Worm (Caenorhabditis elegans) whole organism, mixed stage, embryonic: ENCODE data around the gene R05D3.9.

Source experiments
- M03D4.4 ChIP-seq: sonication (generic microtip); optimal IDR thresholded peaks from 2 replicates; lab custom pipeline; 2017; ENCODE audit warnings: mild to moderate bottlenecking, missing genetic modification characterization, missing compliant biosample characterization
- bed-3 ChIP-seq: fragments of 200-800 bp; sonication (Bioruptor generic); optimal IDR thresholded peaks from 3 replicates; lab custom pipeline; 2018; ENCODE audit warnings: mild to moderate bottlenecking, missing genetic modification characterization, moderate library complexity, missing compliant biosample characterization
- blmp-1 ChIP-seq: fragments of 150-350 bp; optimal IDR thresholded peaks from 2 replicates; lab custom pipeline; 2014; ENCODE audit warnings: missing biosample characterization, missing genetic modification characterization
- ceh-39 ChIP-seq: fragments of 150-350 bp; optimal IDR thresholded peaks from 2 replicates; lab custom pipeline; 2014; ENCODE audit warnings: missing biosample characterization, missing genetic modification characterization
- ceh-43 ChIP-seq: fragments of 200-800 bp; sonication (Bioruptor generic); optimal IDR thresholded peaks from 2 replicates; lab custom pipeline; 2018; ENCODE audit warnings: mild to moderate bottlenecking, missing genetic modification characterization, moderate library complexity, missing compliant biosample characterization
- ceh-83 ChIP-seq: fragments of 200-800 bp; sonication (Bioruptor generic); optimal IDR thresholded peaks from 2 replicates; lab custom pipeline; 2018; ENCODE audit warnings: mild to moderate bottlenecking, missing genetic modification characterization, missing compliant biosample characterization
- ces-1 ChIP-seq: fragments of 150-350 bp; optimal IDR thresholded peaks from 2 replicates; lab custom pipeline; 2014; ENCODE audit warnings: missing biosample characterization, missing genetic modification reagents, missing genetic modification characterization
- cnd-1 ChIP-seq: fragments of 200-800 bp; sonication (Bioruptor generic); optimal IDR thresholded peaks from 2 replicates; lab custom pipeline; 2018; ENCODE audit warnings: mild to moderate bottlenecking, missing genetic modification characterization, missing compliant biosample characterization
- drap-1 ChIP-seq: fragments of 200-800 bp; sonication (Bioruptor generic); optimal IDR thresholded peaks from 3 replicates; lab custom pipeline; 2018; ENCODE audit warnings: mild to moderate bottlenecking, missing genetic modification characterization, missing compliant biosample characterization
- elt-1 ChIP-seq: sonication (generic microtip); optimal IDR thresholded peaks from 2 replicates; lab custom pipeline; 2017; ENCODE audit warnings: missing genetic modification characterization, mild to moderate bottlenecking, missing compliant biosample characterization, antibody characterized with exemption, moderate library complexity, borderline replicate concordance; ENCODE audit not compliant: insufficient read depth
- elt-3 ChIP-seq: fragments of 150-350 bp; optimal IDR thresholded peaks from 2 replicates; lab custom pipeline; 2014; ENCODE audit warnings: missing biosample characterization, missing genetic modification characterization
- flh-1 ChIP-seq: fragments of 200-800 bp; sonication (Bioruptor generic); optimal IDR thresholded peaks from 2 replicates; lab custom pipeline; 2018; ENCODE audit warnings: mild to moderate bottlenecking, missing genetic modification characterization, moderate library complexity, missing compliant biosample characterization
- ham-2 ChIP-seq: fragments of 200-800 bp; sonication (Bioruptor generic); optimal IDR thresholded peaks from 2 replicates; lab custom pipeline; 2018; ENCODE audit warnings: mild to moderate bottlenecking, missing genetic modification characterization, missing compliant biosample characterization
- hlh-1 ChIP-seq: fragments of 150-350 bp; optimal IDR thresholded peaks from 2 replicates; lab custom pipeline; 2014; ENCODE audit warnings: missing biosample characterization, missing genetic modification reagents, missing genetic modification characterization
- lin-13 ChIP-seq: fragments of 150-350 bp; optimal IDR thresholded peaks from 2 replicates; lab custom pipeline; 2014; ENCODE audit warnings: missing biosample characterization, missing genetic modification characterization
- lin-32 ChIP-seq: fragments of 200-800 bp; sonication (Bioruptor generic); optimal IDR thresholded peaks from 2 replicates; lab custom pipeline; 2018; ENCODE audit warnings: mild to moderate bottlenecking, missing genetic modification characterization, missing compliant biosample characterization
- lsy-2 ChIP-seq: fragments of 150-350 bp; optimal IDR thresholded peaks from 2 replicates; lab custom pipeline; 2014; ENCODE audit warnings: missing biosample characterization, missing genetic modification characterization
- mab-5 ChIP-seq: fragments of 150-350 bp; optimal IDR thresholded peaks from 2 replicates; lab custom pipeline; 2014; ENCODE audit warnings: missing biosample characterization, missing genetic modification characterization
- mep-1 ChIP-seq: fragments of 150-350 bp; optimal IDR thresholded peaks from 2 replicates; lab custom pipeline; 2017; ENCODE audit warnings: missing biosample characterization, missing genetic modification reagents, missing genetic modification characterization, inconsistent platforms
- mls-2 ChIP-seq: sonication (generic microtip); optimal IDR thresholded peaks from 2 replicates; lab custom pipeline; 2016; ENCODE audit warnings: mild to moderate bottlenecking, missing genetic modification characterization, moderate library complexity, missing compliant biosample characterization
- nhr-12 ChIP-seq: fragments of 150-350 bp; optimal IDR thresholded peaks from 2 replicates; lab custom pipeline; 2014; ENCODE audit warnings: missing biosample characterization, missing genetic modification characterization
- nhr-2 ChIP-seq: fragments of 150-350 bp; optimal IDR thresholded peaks from 2 replicates; lab custom pipeline; 2014; ENCODE audit warnings: missing biosample characterization, missing genetic modification characterization
- nhr-237 ChIP-seq: fragments of 150-350 bp; optimal IDR thresholded peaks from 2 replicates; lab custom pipeline; 2014; ENCODE audit warnings: missing biosample characterization, missing genetic modification characterization
- nhr-28 ChIP-seq: fragments of 150-350 bp; optimal IDR thresholded peaks from 2 replicates; lab custom pipeline; 2014; ENCODE audit warnings: missing biosample characterization, missing genetic modification characterization
- nhr-76 ChIP-seq: sonication (generic microtip); optimal IDR thresholded peaks from 2 replicates; lab custom pipeline; 2017; ENCODE audit warnings: missing biosample characterization, missing genetic modification characterization
- pha-4 ChIP-seq: fragments of 150-350 bp; optimal IDR thresholded peaks from 2 replicates; lab custom pipeline; 2018; ENCODE audit warnings: missing biosample characterization, missing genetic modification reagents, missing genetic modification characterization
- sem-2 ChIP-seq: fragments of 200-800 bp; sonication (Bioruptor generic); optimal IDR thresholded peaks from 2 replicates; lab custom pipeline; 2018; ENCODE audit warnings: mild to moderate bottlenecking, missing genetic modification characterization, missing compliant biosample characterization
- snpc-4 ChIP-seq: fragments of 150-350 bp; optimal IDR thresholded peaks from 2 replicates; lab custom pipeline; 2014; ENCODE audit warnings: missing biosample characterization, missing genetic modification characterization
- sptf-1 ChIP-seq: sonication (generic microtip); optimal IDR thresholded peaks from 2 replicates; lab custom pipeline; 2017; ENCODE audit warnings: mild to moderate bottlenecking, missing genetic modification characterization, moderate library complexity, missing compliant biosample characterization
- tbx-8 ChIP-seq: fragments of 200-800 bp; sonication (Bioruptor generic); optimal IDR thresholded peaks from 2 replicates; lab custom pipeline; 2018; ENCODE audit warnings: mild to moderate bottlenecking, missing genetic modification characterization, moderate library complexity, missing compliant biosample characterization
- unc-120 ChIP-seq: sonication (generic microtip); optimal IDR thresholded peaks from 2 replicates; lab custom pipeline; 2017; ENCODE audit warnings: missing genetic modification characterization, missing compliant biosample characterization; ENCODE audit not compliant: poor library complexity, severe bottlenecking
- unc-39 ChIP-seq: fragments of 150-350 bp; optimal IDR thresholded peaks from 2 replicates; lab custom pipeline; 2014; ENCODE audit warnings: missing biosample characterization, missing genetic modification characterization
- unc-62 ChIP-seq: fragments of 150-350 bp; optimal IDR thresholded peaks from 2 replicates; lab custom pipeline; 2014; ENCODE audit warnings: missing biosample characterization, missing genetic modification reagents, missing genetic modification characterization
- zip-8 ChIP-seq: fragments of 150-350 bp; optimal IDR thresholded peaks from 2 replicates; lab custom pipeline; 2014; ENCODE audit warnings: missing biosample characterization, missing genetic modification characterization
- ztf-11 ChIP-seq: fragments of 150-350 bp; optimal IDR thresholded peaks from 2 replicates; lab custom pipeline; 2014; ENCODE audit warnings: missing biosample characterization, missing genetic modification characterization

R05D3.9 gene

ce11 chrIII:8321225-8321624 is 47.3 kb downstream of the R05D3.9 start:
- no peak for TF ChIP-seq ham-2
- TF ChIP-seq unc-39 (tag; lab: Kevin White, UChicago), result no peak
- no peak for TF ChIP-seq mls-2
- no peak for TF ChIP-seq nhr-28 (tag; lab: Kevin White, UChicago)
- TF ChIP-seq nhr-12 (tag; lab: Kevin White, UChicago), result no peak
- no peak for TF ChIP-seq hlh-1 (tag; lab: Kevin White, UChicago)
- TF ChIP-seq blmp-1, result no peak
- TF ChIP-seq sem-2 (GFP tag; lab: Kevin White, UChicago), result no peak
- TF ChIP-seq mep-1, result no peak
- no peak for TF ChIP-seq unc-62
- no peak for TF ChIP-seq nhr-76
- TF ChIP-seq ztf-11, result no peak

ce11 chrIII:8320183-8320582 is 48.3 kb downstream of the R05D3.9 start, which contains the start of gene F10E9.10:
TSS of gene F10E9.10 (minus strand) at chrIII:8320283.
- TF ChIP-seq ceh-43 (GFP tag; lab: Kevin White, UChicago), result no peak
- no peak for TF ChIP-seq sem-2 (GFP tag; lab: Kevin White, UChicago)
- no peak for TF ChIP-seq mab-5 (tag; lab: Kevin White, UChicago)
- TF ChIP-seq flh-1 (GFP tag; lab: Kevin White, UChicago), result no peak
- TF ChIP-seq unc-39 (tag; lab: Kevin White, UChicago), result no peak

ce11 chrIII:8319100-8319499 is 49.4 kb downstream of the R05D3.9 start, which contains the start of gene F10E9.11:
TSS of gene F10E9.11 (minus strand) at chrIII:8319260.
- no peak for TF ChIP-seq sem-2 (GFP tag; lab: Kevin White, UChicago)
- TF ChIP-seq lin-32 (GFP tag; lab: Kevin White, UChicago), result no peak
- no peak for TF ChIP-seq cnd-1
- TF ChIP-seq tbx-8 (GFP tag; lab: Kevin White, UChicago), result peak; percentile 50
- TF ChIP-seq mep-1, result peak; percentile 75
- TF ChIP-seq lin-13 (tag; lab: Kevin White, UChicago), result peak; percentile 73
- TF ChIP-seq unc-39 (tag; lab: Kevin White, UChicago), result no peak
- TF ChIP-seq M03D4.4 (tag; lab: Kevin White, UChicago), result no peak
- peak; percentile 69 for TF ChIP-seq sptf-1 (tag; lab: Kevin White, UChicago)
- peak; percentile 65 for TF ChIP-seq mls-2
- TF ChIP-seq nhr-28 (tag; lab: Kevin White, UChicago), result no peak
- TF ChIP-seq flh-1 (GFP tag; lab: Kevin White, UChicago), result no peak
- TF ChIP-seq nhr-237 (tag; lab: Kevin White, UChicago), result peak; percentile 3
- peak; percentile 21 for TF ChIP-seq drap-1 (GFP tag; lab: Kevin White, UChicago)
- peak; percentile 77 for TF ChIP-seq mab-5 (tag; lab: Kevin White, UChicago)
- no peak for TF ChIP-seq ztf-11
- TF ChIP-seq pha-4 (tag; lab: Kevin White, UChicago), result peak; percentile 21
- no peak for TF ChIP-seq zip-8
- no peak for TF ChIP-seq unc-62
- TF ChIP-seq nhr-2, result peak; percentile 42
- no peak for TF ChIP-seq nhr-76
- TF ChIP-seq blmp-1, result no peak
- TF ChIP-seq elt-1 (tag; lab: Kevin White, UChicago), result no peak
- TF ChIP-seq unc-120 (tag; lab: Kevin White, UChicago), result no peak
- TF ChIP-seq nhr-12 (tag; lab: Kevin White, UChicago), result no peak
- peak; percentile 72 for TF ChIP-seq ceh-43 (GFP tag; lab: Kevin White, UChicago)
- no peak for TF ChIP-seq snpc-4 (tag; lab: Kevin White, UChicago)
- TF ChIP-seq bed-3, result no peak
- no peak for TF ChIP-seq elt-3
- TF ChIP-seq ceh-83 (GFP tag; lab: Kevin White, UChicago), result no peak
- TF ChIP-seq lsy-2, result peak; percentile 79
- peak; percentile 20 for TF ChIP-seq ceh-39 (tag; lab: Kevin White, UChicago)
- peak; percentile 58 for TF ChIP-seq ham-2
- no peak for TF ChIP-seq hlh-1 (tag; lab: Kevin White, UChicago)
- peak; percentile 75 for TF ChIP-seq ces-1 (GFP tag; lab: Kevin White, UChicago)

- no peak for TF ChIP-seq ham-2
- no peak for TF ChIP-seq bed-3
- no peak for TF ChIP-seq unc-39 (tag; lab: Kevin White, UChicago)
Measured at ce11 chrIII:8318488-8318887, 50.0 kb downstream of the R05D3.9 start, which contains the start of gene sas-4. TSS of gene sas-4 (minus strand) at chrIII:8318588.
